Fruit fly (Drosophila melanogaster) whole organism, adult: ENCODE data around the gene CG11629.

Experiments
- CG11617 ChIP-seq: fragments of 200-800 bp; sonication (Bioruptor generic); optimal IDR thresholded peaks from 2 replicates; lab custom pipeline; 2017; ENCODE audit warnings: mild to moderate bottlenecking, missing biosample characterization, missing genetic modification reagents, missing genetic modification characterization
- CG12768 ChIP-seq: fragments of 200-800 bp; sonication (Bioruptor generic); optimal IDR thresholded peaks from 2 replicates; lab custom pipeline; 2017; ENCODE audit warnings: missing biosample characterization, missing genetic modification characterization, mild to moderate bottlenecking, moderate library complexity, missing genetic modification reagents
- CG14711 ChIP-seq: fragments of 200-800 bp; sonication (Bioruptor generic); optimal IDR thresholded peaks from 2 replicates; lab custom pipeline; 2018; ENCODE audit warnings: missing biosample characterization, mild to moderate bottlenecking, missing genetic modification characterization, moderate library complexity
- CG1620 ChIP-seq: fragments of 200-800 bp; sonication (Bioruptor generic); optimal IDR thresholded peaks from 2 replicates; lab custom pipeline; 2016; ENCODE audit warnings: missing biosample characterization, missing genetic modification characterization
- CG33017 ChIP-seq: fragments of 200-800 bp; sonication (Bioruptor generic); optimal IDR thresholded peaks from 2 replicates; lab custom pipeline; 2018; ENCODE audit warnings: missing biosample characterization, mild to moderate bottlenecking, missing genetic modification characterization, moderate library complexity
- CG5204 ChIP-seq: fragments of 200-800 bp; sonication (Bioruptor generic); optimal IDR thresholded peaks from 2 replicates; lab custom pipeline; 2016; ENCODE audit warnings: missing biosample characterization, missing genetic modification characterization
- CG7045 ChIP-seq: fragments of 200-800 bp; sonication (Bioruptor generic); optimal IDR thresholded peaks from 2 replicates; lab custom pipeline; 2017; ENCODE audit warnings: missing biosample characterization, mild to moderate bottlenecking, missing genetic modification characterization
- CG7101 ChIP-seq: fragments of 200-800 bp; sonication (Bioruptor generic); optimal IDR thresholded peaks from 2 replicates; lab custom pipeline; 2018; ENCODE audit warnings: missing biosample characterization, mild to moderate bottlenecking, missing genetic modification characterization, moderate library complexity
- Clk ChIP-seq: fragments of 200-800 bp; sonication (Bioruptor generic); optimal IDR thresholded peaks from 2 replicates; lab custom pipeline; 2017; ENCODE audit warnings: missing biosample characterization, missing genetic modification characterization
- Crg-1 ChIP-seq: fragments of 200-800 bp; sonication (Bioruptor generic); optimal IDR thresholded peaks from 2 replicates; lab custom pipeline; 2016; ENCODE audit warnings: missing biosample characterization, missing genetic modification characterization
- Hr96 ChIP-seq: fragments of 200-800 bp; sonication (Bioruptor generic); optimal IDR thresholded peaks from 2 replicates; lab custom pipeline; 2016; ENCODE audit warnings: missing biosample characterization, missing genetic modification characterization
- Mnt ChIP-seq: fragments of 200-800 bp; sonication (Bioruptor generic); optimal IDR thresholded peaks from 2 replicates; lab custom pipeline; 2016; ENCODE audit warnings: missing biosample characterization, mild to moderate bottlenecking, missing genetic modification characterization
- bab1 ChIP-seq: fragments of 200-800 bp; sonication (Bioruptor generic); optimal IDR thresholded peaks from 3 replicates; lab custom pipeline; 2019; ENCODE audit warnings: missing biosample characterization, mild to moderate bottlenecking, missing genetic modification characterization, moderate library complexity
- cic ChIP-seq: fragments of 200-800 bp; sonication (Bioruptor generic); optimal IDR thresholded peaks from 2 replicates; lab custom pipeline; 2017; ENCODE audit warnings: missing biosample characterization, mild to moderate bottlenecking, missing genetic modification characterization, moderate library complexity
- cnc ChIP-seq, 2 experiments: fragments of >200 bp; optimal IDR thresholded peaks; 2 replicates each; lab custom pipeline; 2017
- kay ChIP-seq: fragments of 200-800 bp; sonication (Bioruptor generic); peaks from one replicate; lab custom pipeline; 2016; ENCODE audit warnings: missing biosample characterization, missing genetic modification characterization, borderline replicate concordance
- ovo ChIP-seq: fragments of 200-800 bp; sonication (Bioruptor generic); optimal IDR thresholded peaks from 2 replicates; lab custom pipeline; 2016; ENCODE audit warnings: missing biosample characterization, missing genetic modification characterization
- pad ChIP-seq: fragments of 200-800 bp; sonication (Bioruptor generic); optimal IDR thresholded peaks from 3 replicates; lab custom pipeline; 2017; ENCODE audit warnings: missing biosample characterization, missing genetic modification characterization, mild to moderate bottlenecking, moderate library complexity, missing genetic modification reagents
- tj ChIP-seq: fragments of 200-800 bp; sonication (Bioruptor generic); optimal IDR thresholded peaks from 3 replicates; lab custom pipeline; 2017; ENCODE audit warnings: missing biosample characterization, mild to moderate bottlenecking, missing genetic modification characterization, moderate library complexity
- toe ChIP-seq: fragments of 200-800 bp; sonication (Bioruptor generic); optimal IDR thresholded peaks from 2 replicates; lab custom pipeline; 2016; ENCODE audit warnings: missing biosample characterization, missing genetic modification characterization

CG11629 gene

DNA sequence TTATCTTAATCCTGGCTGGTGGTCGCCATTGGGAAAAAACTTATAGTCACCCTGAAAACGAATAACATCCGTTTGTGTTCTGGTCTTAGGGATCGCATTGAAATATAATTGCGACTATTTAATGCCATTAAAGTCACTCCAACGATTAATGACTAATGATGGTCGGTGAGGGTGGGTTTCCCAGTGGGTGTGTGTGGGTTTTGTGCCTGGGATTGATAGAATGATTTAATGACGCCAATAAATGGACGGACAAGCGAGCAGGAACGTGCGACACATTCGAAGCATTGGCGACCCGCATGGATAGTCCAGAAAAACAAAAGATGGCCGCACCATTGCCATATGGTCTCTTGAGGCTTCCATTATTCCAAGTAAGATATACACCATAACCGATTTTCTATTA is 43.0 kb downstream of the CG11629 start:
- TF ChIP-seq cnc (optimal IDR thresholded peaks at IDR 0.05; lab: Kevin White, UChicago) (no peak), cic (GFP tag; lab: Kevin White, UChicago) (no peak), CG14711 (tag; lab: Kevin White, UChicago) (no peak), CG11617 (no peak), Clk (no peak), CG12768 (GFP tag; lab: Kevin White, UChicago) (no peak), CG7101 (tag; lab: Kevin White, UChicago) (no peak), CG1620 (GFP tag; lab: Kevin White, UChicago) (no peak), pad (no peak), bab1 (GFP tag; lab: Kevin White, UChicago) (no peak), tj (GFP tag; lab: Kevin White, UChicago) (no peak), toe (GFP tag; lab: Kevin White, UChicago) (no peak), CG7045 (no peak), CG5204 (GFP tag; lab: Kevin White, UChicago) (no peak), CG33017 (tag; lab: Kevin White, UChicago) (no peak), Mnt (no peak), kay (GFP tag; lab: Kevin White, UChicago) (no peak), Crg-1 (GFP tag; lab: Kevin White, UChicago) (no peak), ovo (GFP tag; lab: Kevin White, UChicago) (no peak)

DNA sequence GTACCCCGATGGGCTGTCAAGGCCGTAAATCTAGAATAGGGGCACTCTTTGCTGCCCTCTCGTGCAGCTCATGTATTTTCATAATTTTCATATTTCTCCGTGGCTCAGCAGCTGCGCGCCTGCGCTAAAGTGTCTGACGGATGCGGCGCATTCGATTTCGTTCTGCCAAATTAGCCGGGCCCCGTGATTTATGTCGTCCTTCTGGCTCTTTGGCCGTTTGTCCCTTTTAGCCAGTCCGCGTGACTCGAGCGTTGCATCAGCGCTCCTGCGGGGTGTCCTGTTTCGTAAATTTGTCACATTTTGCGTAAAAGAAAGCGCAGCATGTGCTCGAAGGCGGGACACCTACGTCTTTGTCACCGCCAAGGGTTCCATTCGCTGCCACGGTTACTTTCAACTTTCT is 44.7 kb downstream of the CG11629 start:
- TF ChIP-seq kay (GFP tag; lab: Kevin White, UChicago) (no peak), CG7101 (tag; lab: Kevin White, UChicago) (no peak), Crg-1 (GFP tag; lab: Kevin White, UChicago) (no peak), cnc (optimal IDR thresholded peaks at IDR 0.05; lab: Kevin White, UChicago) (no peak), CG1620 (GFP tag; lab: Kevin White, UChicago) (no peak), Hr96 (GFP tag; lab: Kevin White, UChicago) (no peak), CG7045 (no peak), toe (GFP tag; lab: Kevin White, UChicago) (no peak), cic (GFP tag; lab: Kevin White, UChicago) (no peak)

DNA sequence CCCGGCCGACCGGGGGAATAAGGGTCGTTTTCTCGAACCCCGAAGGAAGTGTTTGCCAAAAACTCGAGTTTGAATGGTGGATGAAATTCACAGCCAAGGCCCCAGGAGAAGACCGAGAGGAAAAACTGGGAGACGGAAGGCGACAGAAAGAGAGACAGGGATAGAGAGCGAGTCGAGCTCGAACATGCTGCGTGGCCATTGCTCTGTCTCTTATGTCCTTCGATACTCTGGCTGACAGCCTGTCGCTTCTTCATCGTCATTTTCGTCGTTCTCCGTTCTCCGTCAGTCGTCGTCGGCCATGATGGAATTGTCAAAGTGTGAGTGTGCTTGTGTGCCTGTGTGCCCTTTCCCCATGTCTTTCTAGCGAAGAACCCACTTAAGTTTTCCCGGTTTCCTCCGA is 46.6 kb downstream of the CG11629 start:
- TF ChIP-seq bab1 (GFP tag; lab: Kevin White, UChicago) (no peak), CG14711 (tag; lab: Kevin White, UChicago) (no peak)

DNA sequence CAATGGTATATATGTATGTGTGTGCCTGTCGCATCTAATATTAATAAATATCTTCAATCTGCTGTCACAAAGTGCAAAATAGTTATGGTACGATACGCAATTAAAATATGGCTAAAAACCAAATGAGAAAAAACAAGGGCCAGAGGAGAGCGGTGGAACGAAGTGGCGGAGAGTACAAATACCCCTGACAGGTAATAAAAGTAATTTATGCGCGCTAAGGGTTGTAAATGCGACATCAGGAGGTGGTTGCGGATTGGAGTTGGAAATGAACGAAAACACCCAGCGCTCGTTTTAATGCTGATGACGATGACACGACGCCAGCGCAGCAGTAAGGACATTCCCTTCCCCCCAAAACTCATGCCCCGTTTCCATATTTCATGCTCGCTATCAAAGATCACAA is 48.4 kb downstream of the CG11629 start:
- TF ChIP-seq tj (GFP tag; lab: Kevin White, UChicago): no peak
- TF ChIP-seq CG7045: no peak
- no peak for TF ChIP-seq cic (GFP tag; lab: Kevin White, UChicago)
- TF ChIP-seq ovo (GFP tag; lab: Kevin White, UChicago): no peak
- TF ChIP-seq Clk: no peak
- TF ChIP-seq Hr96 (GFP tag; lab: Kevin White, UChicago): no peak
- no peak for TF ChIP-seq CG7101 (tag; lab: Kevin White, UChicago)
- no peak for TF ChIP-seq toe (GFP tag; lab: Kevin White, UChicago)
- TF ChIP-seq CG5204 (GFP tag; lab: Kevin White, UChicago): no peak
- no peak for TF ChIP-seq CG33017 (tag; lab: Kevin White, UChicago)
- TF ChIP-seq bab1 (GFP tag; lab: Kevin White, UChicago): no peak
- no peak for TF ChIP-seq Mnt
- no peak for TF ChIP-seq CG1620 (GFP tag; lab: Kevin White, UChicago)
- TF ChIP-seq Crg-1 (GFP tag; lab: Kevin White, UChicago): no peak
- TF ChIP-seq kay (GFP tag; lab: Kevin White, UChicago): no peak
- TF ChIP-seq CG11617: no peak
- TF ChIP-seq cnc (optimal IDR thresholded peaks at IDR 0.05; lab: Kevin White, UChicago): no peak
- TF ChIP-seq CG14711 (tag; lab: Kevin White, UChicago): no peak
- TF ChIP-seq pad: no peak
- TF ChIP-seq CG12768 (GFP tag; lab: Kevin White, UChicago): no peak

DNA sequence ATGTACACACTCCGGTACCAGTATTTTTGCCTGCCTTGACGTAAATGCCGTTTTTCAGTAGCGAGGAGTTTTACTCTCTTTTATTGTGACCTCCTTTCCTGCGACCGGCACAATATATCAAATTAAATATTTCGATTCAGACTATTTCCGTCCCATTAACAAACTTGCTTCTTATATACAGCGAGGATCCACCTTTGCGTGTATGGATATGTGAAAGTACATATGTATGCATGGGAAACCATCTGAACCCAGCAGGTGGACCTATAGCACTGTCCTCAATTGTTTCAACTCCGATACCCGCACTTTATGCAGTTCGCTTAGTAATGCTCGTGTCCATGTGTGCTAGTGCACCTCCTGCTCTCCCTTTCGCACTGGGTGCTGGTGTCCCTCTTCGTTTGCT is 50.8 kb downstream of the CG11629 start:
- no peak for TF ChIP-seq Crg-1 (GFP tag; lab: Kevin White, UChicago)
- TF ChIP-seq tj (GFP tag; lab: Kevin White, UChicago): peak; percentile 27
